Worm (Caenorhabditis elegans) whole organism, L3 larva: Measurements from ENCODE around the gene cgt-1.

Source experiments
- R02D3.7 ChIP-seq: fragments of 150-350 bp; optimal IDR thresholded peaks from 2 replicates; lab custom pipeline; 2014; ENCODE audit warnings: missing biosample characterization, missing genetic modification characterization
- ZK546.5 ChIP-seq: sonication (generic microtip); optimal IDR thresholded peaks from 2 replicates; lab custom pipeline; 2017; ENCODE audit warnings: missing biosample characterization, missing genetic modification characterization
- ama-1 ChIP-seq: fragments of 150-350 bp; optimal IDR thresholded peaks from 2 replicates; lab custom pipeline; 2018
- ceh-9 ChIP-seq: sonication (generic microtip); optimal IDR thresholded peaks from 2 replicates; lab custom pipeline; 2018; ENCODE audit warnings: missing biosample characterization, missing genetic modification characterization
- elt-3 ChIP-seq, 3 experiments: fragments of 150-350 bp in 1 of 3; sonication (generic microtip) in 2 of 3; optimal IDR thresholded peaks; 2 replicates in 2 of 3; 4 replicates in 1 of 3; lab custom pipeline; 2014 to 2017; ENCODE audit warnings: missing biosample characterization in 3 of 3, missing genetic modification characterization in 3 of 3
- fkh-10 ChIP-seq: sonication (generic microtip); optimal IDR thresholded peaks from 2 replicates; lab custom pipeline; 2017; ENCODE audit warnings: missing biosample characterization, missing genetic modification reagents, missing genetic modification characterization
- lin-15B ChIP-seq: fragments of 150-350 bp; optimal IDR thresholded peaks from 2 replicates; lab custom pipeline; 2014; ENCODE audit warnings: missing biosample characterization, missing genetic modification characterization
- lin-39 ChIP-seq: fragments of 150-350 bp; optimal IDR thresholded peaks from 2 replicates; lab custom pipeline; 2018; ENCODE audit warnings: missing biosample characterization, missing genetic modification reagents, missing genetic modification characterization
- nfya-1 ChIP-seq: sonication (generic microtip); optimal IDR thresholded peaks from 2 replicates; lab custom pipeline; 2017; ENCODE audit warnings: missing genetic modification characterization, mild to moderate bottlenecking, missing compliant biosample characterization, antibody characterized with exemption, moderate library complexity; ENCODE audit not compliant: insufficient read depth
- nhr-12 ChIP-seq: fragments of 150-350 bp; optimal IDR thresholded peaks from 2 replicates; lab custom pipeline; 2014; ENCODE audit warnings: missing biosample characterization, missing genetic modification characterization
- nhr-23 ChIP-seq: fragments of 150-350 bp; optimal IDR thresholded peaks from 2 replicates; lab custom pipeline; 2014; ENCODE audit warnings: missing biosample characterization, missing genetic modification reagents, missing genetic modification characterization
- pha-4 ChIP-seq: fragments of 150-350 bp; optimal IDR thresholded peaks from 2 replicates; lab custom pipeline; 2014; ENCODE audit warnings: missing biosample characterization, missing genetic modification reagents, missing genetic modification characterization
- ztf-11 ChIP-seq: fragments of 150-350 bp; optimal IDR thresholded peaks from 2 replicates; lab custom pipeline; 2014; ENCODE audit warnings: missing biosample characterization, missing genetic modification characterization

- no peak for TF ChIP-seq R02D3.7 (tag; lab: Kevin White, UChicago)
- TF ChIP-seq ztf-11: no peak
- no peak for TF ChIP-seq lin-15B (tag; lab: Kevin White, UChicago)
- no peak for TF ChIP-seq fkh-10 (GFP tag; lab: Kevin White, UChicago)
- TF ChIP-seq ama-1 (lab: Kevin White, UChicago): no peak
- TF ChIP-seq nhr-12 (tag; lab: Kevin White, UChicago): no peak
- no peak for TF ChIP-seq elt-3 (tag; optimal IDR thresholded peaks at IDR 0.05; lab: Kevin White, UChicago)
- TF ChIP-seq lin-39 (tag; lab: Kevin White, UChicago): no peak
- no peak for TF ChIP-seq ceh-9 (tag; lab: Kevin White, UChicago)
- TF ChIP-seq nhr-23 (tag; lab: Kevin White, UChicago): no peak
- TF ChIP-seq pha-4: no peak
- TF ChIP-seq nfya-1 (tag; lab: Kevin White, UChicago): no peak
- no peak for TF ChIP-seq ZK546.5 (tag; lab: Kevin White, UChicago)
These were observed 18.3 kb downstream of the cgt-1 start, which contains the start of gene str-57 for ce11 chrV:15870356-15870755.
